Fruit fly (Drosophila melanogaster) whole organism, pupa: Measurements from ENCODE around the gene Gr89a.

Source experiments
- Ets98B ChIP-seq: fragments of 200-800 bp; sonication (Bioruptor generic); IDR thresholded peaks from 2 replicates; pipeline ENCODE4 v1.3.6; 2022; ENCODE audit warnings: missing biosample characterization, missing genetic modification characterization
- fd96Ca ChIP-seq: fragments of 200-800 bp; sonication (Bioruptor generic); IDR thresholded peaks from 3 replicates; pipeline ENCODE4 v1.3.6; 2022; ENCODE audit warnings: missing biosample characterization, missing genetic modification characterization

DNA sequence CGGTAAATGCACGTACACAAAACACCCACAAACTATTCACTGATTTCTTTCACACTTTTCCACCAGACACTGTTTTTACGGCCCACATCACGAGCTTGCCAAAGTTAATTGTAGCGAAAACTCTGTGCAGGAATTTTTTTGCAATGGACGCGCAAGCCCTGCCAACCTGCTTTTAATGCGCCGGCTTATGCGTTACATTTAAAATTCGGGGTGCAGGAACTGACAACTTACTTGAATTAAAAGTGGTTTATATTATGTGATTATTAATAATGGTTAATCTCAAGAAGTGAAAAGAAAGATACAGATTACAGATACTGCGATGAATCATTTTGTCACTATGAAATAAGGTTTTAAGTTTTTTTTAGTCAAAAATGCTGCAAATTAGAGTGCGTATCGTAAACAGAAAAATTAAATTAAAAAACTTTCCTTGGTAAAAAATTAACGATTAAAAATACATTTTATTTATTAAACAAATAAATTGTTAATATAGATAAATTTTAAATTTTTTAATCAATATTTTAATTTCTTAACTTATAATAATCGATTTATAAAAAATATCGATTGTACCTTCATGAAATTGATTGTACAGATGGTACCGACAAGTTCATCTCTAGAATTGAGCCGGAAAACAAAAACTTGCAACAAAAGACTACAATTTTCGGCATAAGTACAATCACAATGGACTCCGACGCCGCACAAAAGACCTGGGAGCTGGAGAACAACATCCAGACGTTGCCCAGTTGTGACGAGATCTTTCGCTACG, 29.1 kb downstream of the Gr89a start, which contains the start of the genes CG42232 and CSN5:
- TF ChIP-seq Ets98B (GFP tag; lab: Robert Waterston, UW) (no peak), fd96Ca (GFP tag; lab: Robert Waterston, UW) (no peak)
